Worm (Caenorhabditis elegans) whole organism, young adult: ENCODE results near the gene ztf-1.
A peak's percentile ranks its signal among the peaks of the same experiment; 100 is the strongest.

Source experiments
- B0336.3 ChIP-seq: fragments of 200-800 bp; sonication (Bioruptor generic); IDR thresholded peaks from 2 replicates; pipeline ENCODE4 v1.3.6; 2022; ENCODE audit warnings: missing genetic modification characterization, missing compliant biosample characterization
- F23B12.7 ChIP-seq: sonication (generic microtip); optimal IDR thresholded peaks from 2 replicates; lab custom pipeline; 2017; ENCODE audit warnings: missing genetic modification characterization, mild to moderate bottlenecking, missing compliant biosample characterization, antibody characterized with exemption, moderate library complexity; ENCODE audit not compliant: insufficient read depth
- F57A8.1 ChIP-seq: fragments of 200-800 bp; sonication (Bioruptor generic); optimal IDR thresholded peaks from 2 replicates; lab custom pipeline; 2018; ENCODE audit warnings: mild to moderate bottlenecking, missing genetic modification characterization, moderate library complexity, missing compliant biosample characterization
- F57C9.4 ChIP-seq: sonication (generic microtip); optimal IDR thresholded peaks from 2 replicates; lab custom pipeline; 2017; ENCODE audit warnings: mild to moderate bottlenecking, missing genetic modification characterization, missing compliant biosample characterization
- ceh-100 ChIP-seq: fragments of 200-800 bp; sonication (Bioruptor generic); IDR thresholded peaks from 2 replicates; pipeline ENCODE4 v1.3.6; 2022; ENCODE audit warnings: missing genetic modification reagents, missing genetic modification characterization, missing compliant biosample characterization
- ceh-58 ChIP-seq: fragments of 200-800 bp; sonication (Bioruptor generic); IDR thresholded peaks from 2 replicates; pipeline ENCODE4 v1.3.6; 2022; ENCODE audit warnings: missing genetic modification characterization, missing compliant biosample characterization
- dpl-1 ChIP-seq: fragments of 150-350 bp; optimal IDR thresholded peaks from 2 replicates; lab custom pipeline; 2014; ENCODE audit warnings: missing biosample characterization, missing genetic modification reagents, missing genetic modification characterization
- gei-17 ChIP-seq: fragments of 200-800 bp; sonication (Bioruptor generic); optimal IDR thresholded peaks from 2 replicates; lab custom pipeline; 2018; ENCODE audit warnings: mild to moderate bottlenecking, missing genetic modification characterization, missing compliant biosample characterization
- hlh-26 ChIP-seq: fragments of 200-800 bp; sonication (Bioruptor generic); conservative IDR thresholded peaks from 2 replicates; pipeline ENCODE4 v1.3.6; 2022; ENCODE audit warnings: missing genetic modification reagents, missing genetic modification characterization, missing compliant biosample characterization
- hmg-20 ChIP-seq: fragments of 200-800 bp; sonication (Bioruptor generic); IDR thresholded peaks from 2 replicates; pipeline ENCODE4 v1.3.6; 2022; ENCODE audit warnings: missing genetic modification reagents, missing genetic modification characterization, missing compliant biosample characterization
- lin-40 ChIP-seq: sonication (generic microtip); optimal IDR thresholded peaks from 2 replicates; lab custom pipeline; 2016; ENCODE audit warnings: missing genetic modification characterization, mild to moderate bottlenecking, missing compliant biosample characterization, missing genotype, missing genetic modification reagents
- lin-54 ChIP-seq: fragments of 200-800 bp; sonication (Bioruptor generic); optimal IDR thresholded peaks from 2 replicates; lab custom pipeline; 2018; ENCODE audit warnings: mild to moderate bottlenecking, missing genetic modification characterization, missing compliant biosample characterization
- lir-1 ChIP-seq: fragments of 200-800 bp; sonication (Bioruptor generic); conservative IDR thresholded peaks from 2 replicates; pipeline ENCODE4 v1.3.6; 2022; ENCODE audit warnings: missing genetic modification reagents, missing genetic modification characterization, missing compliant biosample characterization
- madf-6 ChIP-seq: fragments of 200-800 bp; sonication (Bioruptor generic); IDR thresholded peaks from 2 replicates; pipeline ENCODE4 v1.3.6; 2022; ENCODE audit warnings: missing genetic modification reagents, missing genetic modification characterization, missing compliant biosample characterization
- rpc-1 ChIP-seq, 2 experiments: fragments of 150-350 bp in 1 of 2; sonication (generic microtip) in 1 of 2; optimal IDR thresholded peaks; 2 replicates each; lab custom pipeline; 2014 to 2018; ENCODE audit warnings: missing biosample characterization in 1 of 2, missing genetic modification characterization in 1 of 2, missing genetic modification reagents in 1 of 2, missing genotype in 1 of 2
- somi-1 ChIP-seq: fragments of 200-800 bp; sonication (Bioruptor generic); optimal IDR thresholded peaks from 2 replicates; lab custom pipeline; 2018; ENCODE audit warnings: mild to moderate bottlenecking, missing genetic modification characterization, missing compliant biosample characterization
- tlf-1 ChIP-seq: fragments of 200-800 bp; sonication (Bioruptor generic); optimal IDR thresholded peaks from 2 replicates; lab custom pipeline; 2018; ENCODE audit warnings: mild to moderate bottlenecking, missing genetic modification characterization, missing compliant biosample characterization
- ztf-26 ChIP-seq: sonication (generic microtip); optimal IDR thresholded peaks from 2 replicates; lab custom pipeline; 2017; ENCODE audit warnings: missing genetic modification characterization, missing compliant biosample characterization
- ztf-6 ChIP-seq: fragments of 200-800 bp; sonication (Bioruptor generic); IDR thresholded peaks from 2 replicates; pipeline ENCODE4 v1.3.6; 2022; ENCODE audit warnings: missing genetic modification reagents, missing genetic modification characterization, missing compliant biosample characterization

Gene ztf-1

DNA sequence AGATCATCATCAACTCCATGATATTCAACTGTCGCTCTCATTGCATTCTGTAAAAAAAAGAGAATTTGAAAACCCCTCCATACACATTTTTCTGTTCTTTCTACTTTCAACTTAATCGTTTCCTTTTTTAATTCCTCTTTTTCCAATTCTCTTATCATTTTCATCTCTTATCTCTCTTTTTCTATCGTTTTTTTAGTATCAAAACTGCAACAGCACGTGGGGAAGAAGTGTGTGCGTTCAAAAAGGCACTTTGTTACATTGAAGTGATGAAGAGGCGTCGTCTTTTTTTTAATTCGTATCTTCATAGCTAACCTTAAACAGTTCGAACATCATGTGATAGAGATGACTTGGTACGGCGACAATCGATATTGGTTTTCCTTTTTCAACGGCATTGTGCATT is 53.0 kb downstream of the ztf-1 start (continued):
- TF ChIP-seq rpc-1 (optimal IDR thresholded peaks at IDR 0.05; lab: Kevin White, UChicago) (no peak), rpc-1 (tag; optimal IDR thresholded peaks at IDR 0.05; lab: Kevin White, UChicago) (no peak), dpl-1 (GFP tag; lab: Kevin White, UChicago) (no peak), lin-40 (peak; percentile 64), ceh-100 (GFP tag; lab: Robert Waterston, UW) (no peak), somi-1 (peak; percentile 73), F23B12.7 (peak; percentile 40), hlh-26 (GFP tag; lab: Robert Waterston, UW) (no peak), tlf-1 (GFP tag; lab: Kevin White, UChicago) (no peak), F57C9.4 (tag; lab: Kevin White, UChicago) (no peak), ztf-26 (tag; lab: Kevin White, UChicago) (peak; percentile 83), ceh-58 (GFP tag; lab: Robert Waterston, UW) (no peak)

ce11 chrIII:8738289-8738688 is 53.9 kb downstream of the ztf-1 start:
- TF ChIP-seq ztf-6 (GFP tag; lab: Robert Waterston, UW) (no peak), lir-1 (GFP tag; lab: Robert Waterston, UW) (no peak), F57A8.1 (GFP tag; lab: Kevin White, UChicago) (no peak), lin-54 (no peak), hmg-20 (GFP tag; lab: Robert Waterston, UW) (no peak), ztf-26 (tag; lab: Kevin White, UChicago) (no peak), B0336.3 (no peak)

ce11 chrIII:8737391-8737790 is 54.8 kb downstream of the ztf-1 start:
- TF ChIP-seq madf-6 (GFP tag; lab: Robert Waterston, UW) (0 out of 2 replicates have a peak, but pooled peaks have one; percentile 10), gei-17 (GFP tag; lab: Kevin White, UChicago) (no peak)
